Worm (Caenorhabditis elegans) whole organism, young adult: ENCODE results near the gene rps-25.

ENCODE experiments used
- B0336.3 ChIP-seq: fragments of 200-800 bp; sonication (Bioruptor generic); IDR thresholded peaks from 2 replicates; pipeline ENCODE4 v1.3.6; 2022; ENCODE audit warnings: missing genetic modification characterization, missing compliant biosample characterization
- F49E8.2 ChIP-seq: sonication (generic microtip); optimal IDR thresholded peaks from 3 replicates; lab custom pipeline; 2017; ENCODE audit warnings: missing genetic modification characterization, mild to moderate bottlenecking, missing compliant biosample characterization, antibody characterized with exemption, moderate library complexity; ENCODE audit not compliant: insufficient read depth
- aptf-2 ChIP-seq: fragments of 200-800 bp; sonication (Bioruptor generic); conservative IDR thresholded peaks from 2 replicates; pipeline ENCODE4 v1.3.6; 2022; ENCODE audit warnings: missing genetic modification reagents, missing genetic modification characterization, missing compliant biosample characterization
- efl-1 ChIP-seq: fragments of 150-350 bp; optimal IDR thresholded peaks from 2 replicates; lab custom pipeline; 2014; ENCODE audit warnings: missing biosample characterization, missing genetic modification reagents, missing genetic modification characterization
- snpc-4 ChIP-seq, 5 experiments: fragments of 150-350 bp in 1 of 5; sonication (generic microtip) in 4 of 5; optimal IDR thresholded peaks; 2 replicates each; lab custom pipeline; 2014 to 2018; ENCODE audit warnings: missing genetic modification characterization in 5 of 5, missing biosample characterization in 3 of 5, antibody characterized with exemption in 2 of 5, mild to moderate bottlenecking in 2 of 5, missing compliant biosample characterization in 2 of 5, missing genotype in 2 of 5, moderate library complexity in 2 of 5, missing genetic modification reagents in 1 of 5
- unc-62 ChIP-seq: fragments of 150-350 bp; optimal IDR thresholded peaks from 2 replicates; lab custom pipeline; 2014; ENCODE audit warnings: missing biosample characterization, missing genetic modification reagents, missing genetic modification characterization

ce11 chrIV:5973947-5974495 is 26.6 kb upstream of the rps-25 start:
- TF ChIP-seq efl-1 (GFP tag; lab: Kevin White, UChicago) (no peak), unc-62 (no peak), F49E8.2 (no peak), aptf-2 (GFP tag; lab: Robert Waterston, UW) (no peak), snpc-4 (GFP tag; optimal IDR thresholded peaks at IDR 0.05; lab: Kevin White, UChicago) (no peak), snpc-4 (tag; optimal IDR thresholded peaks at IDR 0.05; lab: Kevin White, UChicago) (no peak), B0336.3 (GFP tag; lab: Robert Waterston, UW) (no peak)
